Fruit fly (Drosophila melanogaster): Measurements from ENCODE around the gene CG5404.

CG5404 gene

dm6 chr3R:15731446-15731845 lies 27.0 kb downstream of the CG5404 start, which contains the start of gene CG34274:
Gene CG34274, plus strand, starts transcription at chr3R:15731746.
- no peak for TF ChIP-seq ttk (optimal IDR thresholded peaks at IDR 0.05)
- TF ChIP-seq h (optimal IDR thresholded peaks at IDR 0.05) = no peak
- TF ChIP-seq Sin3A (optimal IDR thresholded peaks at IDR 0.05) = no peak
- TF ChIP-seq psq (optimal IDR thresholded peaks at IDR 0.05) = no peak
- no peak for TF ChIP-seq insv (optimal IDR thresholded peaks at IDR 0.05)
- no peak for TF ChIP-seq Myc (optimal IDR thresholded peaks at IDR 0.05)

dm6 chr3R:15744354-15744753 lies 39.9 kb downstream of the CG5404 start, which contains the start of gene CG4520:
Gene CG4520, plus strand, starts transcription at chr3R:15744654.
- TF ChIP-seq insv (optimal IDR thresholded peaks at IDR 0.05) (no peak), Sin3A (optimal IDR thresholded peaks at IDR 0.05) (no peak), psq (optimal IDR thresholded peaks at IDR 0.05) (no peak), Myc (optimal IDR thresholded peaks at IDR 0.05) (no peak), h (optimal IDR thresholded peaks at IDR 0.05) (no peak), ttk (optimal IDR thresholded peaks at IDR 0.05) (no peak)

Measured in Kc167 (cell line).